Fruit fly (Drosophila melanogaster): Measurements from ENCODE around the gene CG15601.

Gene CG15601

dm6 chrX:15675294-15675693 lies 35.2 kb upstream of the CG15601 start, which contains the start of gene CG12708:
TSS of gene CG12708 (plus strand) at chrX:15675476.
- TF ChIP-seq zf30C (GFP tag; optimal IDR thresholded peaks at IDR 0.05) (peak; percentile 25), nom (GFP tag; optimal IDR thresholded peaks at IDR 0.05) (peak; percentile 74), CG33557 (GFP tag; optimal IDR thresholded peaks at IDR 0.05) (peak; percentile 9), HLH4C (GFP tag; IDR thresholded peaks at IDR 0.05; ENCODE audit: partially characterized antibody) (no peak), chinmo (GFP tag; IDR thresholded peaks at IDR 0.05; ENCODE audit: partially characterized antibody) (no peak), ac (GFP tag; optimal IDR thresholded peaks at IDR 0.05) (peak; percentile 9), Jarid2 (GFP tag; optimal IDR thresholded peaks at IDR 0.05) (peak; percentile 80), Trl (optimal IDR thresholded peaks at IDR 0.05) (peak in 1 of 2 experiments; percentile 74), Trl (GFP tag; optimal IDR thresholded peaks at IDR 0.05) (no peak), Drgx (GFP tag; IDR thresholded peaks at IDR 0.05) (0 out of 2 replicates have a peak, but pooled peaks have one; percentile 22), HLHmδ (GFP tag; optimal IDR thresholded peaks at IDR 0.05) (peak; percentile 87), nerfin-1 (tag; optimal IDR thresholded peaks at IDR 0.05) (peak; percentile 75), ewg (GFP tag; optimal IDR thresholded peaks at IDR 0.05) (peak; percentile 39), Asciz (GFP tag; optimal IDR thresholded peaks at IDR 0.05) (no peak), Hr78 (GFP tag; optimal IDR thresholded peaks at IDR 0.05) (no peak), CG15601 (tag; optimal IDR thresholded peaks at IDR 0.05) (peak; percentile 100), sens (GFP tag) (peak; percentile 72), CG4707 (GFP tag; optimal IDR thresholded peaks at IDR 0.05) (peak; percentile 10)

DNA sequence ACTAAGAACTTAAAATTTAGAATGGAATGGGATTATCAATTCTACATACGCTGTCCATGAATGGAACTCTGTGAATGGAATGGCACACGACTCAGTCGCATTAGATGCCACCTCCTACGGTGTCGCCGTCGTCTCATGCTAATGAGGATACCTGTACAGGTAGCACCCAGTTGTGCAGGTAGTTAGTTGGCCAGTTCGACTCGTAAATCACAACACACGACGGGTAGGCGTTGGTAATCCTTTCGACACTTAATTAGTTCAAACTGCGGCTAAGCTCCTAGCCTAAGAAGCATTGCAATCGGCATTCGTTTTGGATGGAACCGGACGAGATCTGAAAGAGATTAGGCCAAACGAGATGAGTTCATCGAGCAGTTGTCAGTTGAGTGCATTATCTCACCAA lies 26.0 kb upstream of the CG15601 start:
- TF ChIP-seq tll (GFP tag; optimal IDR thresholded peaks at IDR 0.05): peak in 1 of 2 experiments; percentile 65
- peak; percentile 96 for TF ChIP-seq zen (tag; optimal IDR thresholded peaks at IDR 0.05)
- TF ChIP-seq cad (GFP tag; optimal IDR thresholded peaks at IDR 0.05): peak; percentile 54
- peak; percentile 45 for TF ChIP-seq CG15479 (GFP tag; optimal IDR thresholded peaks at IDR 0.05)
- TF ChIP-seq Oaz (GFP tag; IDR thresholded peaks at IDR 0.05): no peak

dm6 chrX:15688757-15689156 lies 21.7 kb upstream of the CG15601 start, which contains the start of gene CG15599:
TSS of gene CG15599 (minus strand) at chrX:15688857.
- no peak for TF ChIP-seq CG1603 (tag; optimal IDR thresholded peaks at IDR 0.05)
- TF ChIP-seq CG1792 (GFP tag; optimal IDR thresholded peaks at IDR 0.05): no peak
- TF ChIP-seq CG4854 (GFP tag; optimal IDR thresholded peaks at IDR 0.05): no peak
- TF ChIP-seq NK7.1 (GFP tag; optimal IDR thresholded peaks at IDR 0.05): no peak
- TF ChIP-seq jigr1 (GFP tag; IDR thresholded peaks at IDR 0.05): no peak
- TF ChIP-seq danr (GFP tag; IDR thresholded peaks at IDR 0.05): no peak
- no peak for TF ChIP-seq CG1529 (GFP tag; optimal IDR thresholded peaks at IDR 0.05)

DNA sequence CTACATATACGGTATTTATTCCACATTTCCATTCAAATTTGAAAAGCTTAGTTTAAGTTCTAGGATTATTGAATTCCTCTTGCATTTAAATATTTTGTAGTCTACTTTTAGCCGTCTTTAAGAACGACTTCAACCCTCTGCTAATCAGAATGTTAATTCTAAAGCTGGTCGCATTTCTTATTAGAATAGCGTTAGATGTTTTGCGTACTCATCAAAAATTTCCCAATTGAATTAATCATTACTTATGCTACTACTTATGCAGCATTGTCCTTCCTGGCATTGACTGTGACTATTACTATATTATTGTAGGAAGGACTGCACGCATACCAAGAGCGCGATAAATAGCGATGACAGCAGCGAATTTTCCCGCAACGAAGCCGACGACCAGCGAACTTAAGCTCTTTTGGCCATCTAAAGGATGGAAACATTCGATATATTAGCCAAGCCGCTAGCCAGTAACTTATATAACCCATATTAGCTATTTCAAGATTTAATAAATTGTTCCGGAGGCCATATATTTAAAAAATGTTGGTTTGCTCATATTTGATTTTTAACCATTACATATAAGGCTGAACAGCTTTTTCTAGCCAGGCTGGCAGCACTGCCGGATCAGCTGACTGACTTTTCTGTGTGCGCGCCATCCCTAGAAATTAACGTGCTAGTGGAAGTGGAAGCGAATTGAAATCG lies 13.4 kb upstream of the CG15601 start, which contains the start of gene CG8128:
TSS of gene CG8128 (plus strand) at position 641 of the 687 bp plus-strand sequence.
- no peak for TF ChIP-seq dmrt11E (tag; optimal IDR thresholded peaks at IDR 0.05)
- no peak for TF ChIP-seq vfl (GFP tag; optimal IDR thresholded peaks at IDR 0.05)
- TF ChIP-seq HmgD (GFP tag; optimal IDR thresholded peaks at IDR 0.05): no peak
- TF ChIP-seq Aef1 (GFP tag; IDR thresholded peaks at IDR 0.05): no peak
- peak; percentile 46 for TF ChIP-seq Sry-δ (GFP tag; optimal IDR thresholded peaks at IDR 0.05)
- TF ChIP-seq gro (GFP tag; optimal IDR thresholded peaks at IDR 0.05): no peak
- TF ChIP-seq gsb (GFP tag; IDR thresholded peaks at IDR 0.05): no peak
- TF ChIP-seq bsh (GFP tag; optimal IDR thresholded peaks at IDR 0.05): no peak
- peak; percentile 14 for TF ChIP-seq CG2712 (tag; optimal IDR thresholded peaks at IDR 0.05)
- TF ChIP-seq seq (GFP tag; IDR thresholded peaks at IDR 0.05): no peak
- peak; percentile 2 for TF ChIP-seq CG12391 (tag; optimal IDR thresholded peaks at IDR 0.05)
- TF ChIP-seq CG15479 (GFP tag; optimal IDR thresholded peaks at IDR 0.05): peak; percentile 54
- TF ChIP-seq scrt (GFP tag; optimal IDR thresholded peaks at IDR 0.05): no peak
- TF ChIP-seq CG11504 (tag; optimal IDR thresholded peaks at IDR 0.05): peak; percentile 2
- TF ChIP-seq bbx (GFP tag; IDR thresholded peaks at IDR 0.05; ENCODE audit: partially characterized antibody): no peak
- TF ChIP-seq corto (GFP tag; optimal IDR thresholded peaks at IDR 0.05): no peak

Data from whole organism, embryonic.